Worm (Caenorhabditis elegans) whole organism, L1 larva: ENCODE measurements around the gene madd-2.

Source experiments
- ces-1 ChIP-seq: fragments of 150-350 bp; optimal IDR thresholded peaks from 2 replicates; lab custom pipeline; 2014; ENCODE audit warnings: missing biosample characterization, missing genetic modification reagents, missing genetic modification characterization
- elt-3 ChIP-seq, 6 experiments: fragments of 150-350 bp in 1 of 6; sonication (generic microtip); optimal IDR thresholded peaks; 2 replicates each; lab custom pipeline; 2017 to 2018; ENCODE audit warnings: missing biosample characterization in 6 of 6, missing genetic modification characterization in 6 of 6, inconsistent platforms in 1 of 6
- fos-1 ChIP-seq: fragments of 150-350 bp; optimal IDR thresholded peaks from 2 replicates; lab custom pipeline; 2014; ENCODE audit warnings: missing biosample characterization, missing genetic modification characterization
- nhr-11 ChIP-seq: fragments of 150-350 bp; optimal IDR thresholded peaks from 2 replicates; lab custom pipeline; 2014; ENCODE audit warnings: missing biosample characterization, missing genetic modification characterization
- pqm-1 ChIP-seq: sonication (generic microtip); optimal IDR thresholded peaks from 3 replicates; lab custom pipeline; 2017; ENCODE audit warnings: missing biosample characterization, missing genetic modification characterization
- unc-130 ChIP-seq: fragments of 150-350 bp; optimal IDR thresholded peaks from 2 replicates; lab custom pipeline; 2017; ENCODE audit warnings: missing biosample characterization, missing genetic modification characterization, inconsistent platforms
- unc-62 ChIP-seq: fragments of 150-350 bp; optimal IDR thresholded peaks from 2 replicates; lab custom pipeline; 2014; ENCODE audit warnings: missing biosample characterization, missing genetic modification reagents, missing genetic modification characterization

- TF ChIP-seq elt-3 (tag; optimal IDR thresholded peaks at IDR 0.05; lab: Kevin White, UChicago) (no peak), fos-1 (no peak), unc-130 (no peak), pqm-1 (tag; lab: Kevin White, UChicago) (no peak), unc-62 (no peak), nhr-11 (no peak), ces-1 (no peak)
These were observed 9.0 kb downstream of the madd-2 start for ce11 chrV:1226239-1226638.
